Fruit fly (Drosophila melanogaster) whole organism, embryonic: ENCODE measurements around the gene CG33191.

ENCODE experiments used
- Ada2b ChIP-seq: fragments of 200-800 bp; sonication (Bioruptor generic); IDR thresholded peaks from 2 replicates; pipeline ENCODE4 v1.3.6; 2022; ENCODE audit warnings: missing biosample characterization, missing genetic modification characterization
- Blimp-1 ChIP-seq: fragments of 200-800 bp; sonication (Bioruptor generic); optimal IDR thresholded peaks from 3 replicates; lab custom pipeline; 2018; ENCODE audit warnings: missing biosample characterization, missing genetic modification characterization, mild to moderate bottlenecking, moderate library complexity, missing genetic modification reagents
- CG10147 ChIP-seq: fragments of 200-800 bp; sonication (Bioruptor generic); optimal IDR thresholded peaks from 2 replicates; lab custom pipeline; 2019; ENCODE audit warnings: missing biosample characterization, mild to moderate bottlenecking, missing genetic modification characterization, moderate library complexity
- CG10274 ChIP-seq: fragments of 200-800 bp; sonication (Bioruptor generic); optimal IDR thresholded peaks from 3 replicates; lab custom pipeline; 2017; ENCODE audit warnings: missing biosample characterization, mild to moderate bottlenecking, missing genetic modification characterization
- CG10366 ChIP-seq: fragments of 200-800 bp; sonication (Bioruptor generic); IDR thresholded peaks from 2 replicates; pipeline ENCODE4 v1.3.6; 2022; ENCODE audit warnings: missing biosample characterization, missing genetic modification characterization
- CG11093 ChIP-seq: fragments of 200-800 bp; sonication (Bioruptor generic); IDR thresholded peaks from 3 replicates; pipeline ENCODE4 v1.3.6; 2022; ENCODE audit warnings: missing biosample characterization, missing genetic modification characterization
- CG12071 ChIP-seq: fragments of 200-800 bp; sonication (Bioruptor generic); optimal IDR thresholded peaks from 3 replicates; lab custom pipeline; 2018; ENCODE audit warnings: missing biosample characterization, mild to moderate bottlenecking, missing genetic modification characterization
- CG13123 ChIP-seq: fragments of 200-800 bp; sonication (Bioruptor generic); optimal IDR thresholded peaks from 2 replicates; lab custom pipeline; 2016; ENCODE audit warnings: missing biosample characterization, missing genetic modification characterization
- CG15479 ChIP-seq: fragments of 200-800 bp; sonication (Bioruptor generic); optimal IDR thresholded peaks from 3 replicates; lab custom pipeline; 2019; ENCODE audit warnings: missing biosample characterization, mild to moderate bottlenecking, missing genetic modification characterization, moderate library complexity
- CG16863 ChIP-seq: fragments of 200-800 bp; sonication (Bioruptor generic); optimal IDR thresholded peaks from 3 replicates; lab custom pipeline; 2016; ENCODE audit warnings: missing biosample characterization, missing genetic modification characterization
- CG18476 ChIP-seq: fragments of 200-800 bp; sonication (Bioruptor generic); optimal IDR thresholded peaks from 2 replicates; lab custom pipeline; 2016; ENCODE audit warnings: missing biosample characterization, mild to moderate bottlenecking, missing genetic modification characterization
- CG2116 ChIP-seq: fragments of 200-800 bp; sonication (Bioruptor generic); optimal IDR thresholded peaks from 3 replicates; lab custom pipeline; 2018; ENCODE audit warnings: missing biosample characterization, mild to moderate bottlenecking, missing genetic modification characterization
- CG2199 ChIP-seq: fragments of 200-800 bp; sonication (Bioruptor generic); IDR thresholded peaks from 3 replicates; pipeline ENCODE4 v1.3.6; 2022; ENCODE audit warnings: missing biosample characterization, missing genetic modification characterization
- CG34376 ChIP-seq: fragments of 200-800 bp; sonication (Bioruptor generic); optimal IDR thresholded peaks from 2 replicates; lab custom pipeline; 2018; ENCODE audit warnings: missing biosample characterization, mild to moderate bottlenecking, missing genetic modification characterization
- CG3847 ChIP-seq: fragments of 200-800 bp; sonication (Bioruptor generic); IDR thresholded peaks from 2 replicates; pipeline ENCODE4 v1.3.6; 2022; ENCODE audit warnings: missing biosample characterization, missing genetic modification characterization
- CG6813 ChIP-seq: fragments of 200-800 bp; sonication (Bioruptor generic); optimal IDR thresholded peaks from 2 replicates; lab custom pipeline; 2017; ENCODE audit warnings: missing biosample characterization, missing genetic modification characterization, mild to moderate bottlenecking, moderate library complexity, missing genetic modification reagents
- CG7928 ChIP-seq: fragments of 200-800 bp; sonication (Bioruptor generic); optimal IDR thresholded peaks from 2 replicates; lab custom pipeline; 2017; ENCODE audit warnings: missing biosample characterization, mild to moderate bottlenecking, missing genetic modification characterization
- CG8089 ChIP-seq: fragments of 200-800 bp; sonication (Bioruptor generic); optimal IDR thresholded peaks from 3 replicates; lab custom pipeline; 2016; ENCODE audit warnings: missing biosample characterization, missing genetic modification characterization
- CG8359 ChIP-seq: fragments of 200-800 bp; sonication (Bioruptor generic); optimal IDR thresholded peaks from 2 replicates; lab custom pipeline; 2017; ENCODE audit warnings: missing biosample characterization, mild to moderate bottlenecking, missing genetic modification characterization, borderline replicate concordance
- CrebB ChIP-seq: fragments of 200-800 bp; sonication (Bioruptor generic); optimal IDR thresholded peaks from 3 replicates; lab custom pipeline; 2018; ENCODE audit warnings: missing biosample characterization, mild to moderate bottlenecking, missing genetic modification characterization
- D19A ChIP-seq: fragments of 200-800 bp; optimal IDR thresholded peaks from 3 replicates; lab custom pipeline; 2019; ENCODE audit warnings: missing biosample characterization, mild to moderate bottlenecking, missing genetic modification characterization, moderate library complexity
- Dad ChIP-seq: fragments of 200-800 bp; sonication (Bioruptor generic); optimal IDR thresholded peaks from 3 replicates; lab custom pipeline; 2016; ENCODE audit warnings: missing biosample characterization, missing genetic modification characterization
- Doc3 ChIP-seq: fragments of 200-800 bp; sonication (Bioruptor generic); IDR thresholded peaks from 3 replicates; pipeline ENCODE4 v1.3.6; 2022; ENCODE audit warnings: missing biosample characterization, missing genetic modification characterization; ENCODE audit not compliant: partially characterized antibody
- E2f2 ChIP-seq: fragments of 200-800 bp; sonication (Bioruptor generic); IDR thresholded peaks from 2 replicates; pipeline ENCODE4 v1.3.6; 2022; ENCODE audit warnings: missing biosample characterization, missing genetic modification characterization
- ERR ChIP-seq: fragments of 200-800 bp; sonication (Bioruptor generic); optimal IDR thresholded peaks from 2 replicates; lab custom pipeline; 2016; ENCODE audit warnings: missing biosample characterization, missing genetic modification characterization
- HLH54F ChIP-seq: fragments of 200-800 bp; sonication (Bioruptor generic); optimal IDR thresholded peaks from 3 replicates; lab custom pipeline; 2016; ENCODE audit warnings: missing biosample characterization, missing genetic modification characterization
- Hr51 ChIP-seq, 2 experiments: fragments of 200-800 bp; sonication (Bioruptor generic); optimal IDR thresholded peaks; 2 replicates in 1 of 2; 3 replicates in 1 of 2; lab custom pipeline; 2016 to 2018; ENCODE audit warnings: missing biosample characterization in 2 of 2, missing genetic modification characterization in 2 of 2, mild to moderate bottlenecking in 1 of 2, moderate library complexity in 1 of 2
- Lim3 ChIP-seq: fragments of 200-800 bp; sonication (Bioruptor generic); IDR thresholded peaks from 2 replicates; pipeline ENCODE4 v1.3.6; 2022; ENCODE audit warnings: missing biosample characterization, missing genetic modification characterization
- MBD-R2 ChIP-seq: fragments of 200-800 bp; sonication (Bioruptor generic); IDR thresholded peaks from 2 replicates; pipeline ENCODE4 v1.3.6; 2022; ENCODE audit warnings: missing biosample characterization, missing genetic modification characterization
- Meics ChIP-seq: fragments of 200-800 bp; sonication (Bioruptor generic); optimal IDR thresholded peaks from 2 replicates; lab custom pipeline; 2017; ENCODE audit warnings: missing biosample characterization, mild to moderate bottlenecking, missing genetic modification characterization
- Sry-δ ChIP-seq: fragments of 200-800 bp; sonication (Bioruptor generic); optimal IDR thresholded peaks from 2 replicates; lab custom pipeline; 2016; ENCODE audit warnings: missing biosample characterization, missing genetic modification characterization
- YL-1 ChIP-seq: fragments of 200-800 bp; sonication (Bioruptor generic); optimal IDR thresholded peaks from 3 replicates; lab custom pipeline; 2017; ENCODE audit warnings: missing biosample characterization, mild to moderate bottlenecking, missing genetic modification characterization
- chif ChIP-seq, 2 experiments: fragments of 200-800 bp; sonication (Bioruptor generic); optimal IDR thresholded peaks; 3 replicates each; lab custom pipeline; 2016; ENCODE audit warnings: missing biosample characterization in 2 of 2, missing genetic modification characterization in 2 of 2
- chn ChIP-seq: fragments of 200-800 bp; sonication (Bioruptor generic); optimal IDR thresholded peaks from 2 replicates; lab custom pipeline; 2016; ENCODE audit warnings: missing biosample characterization, missing genetic modification characterization
- corto ChIP-seq: fragments of 200-800 bp; sonication (Bioruptor generic); optimal IDR thresholded peaks from 2 replicates; lab custom pipeline; 2016; ENCODE audit warnings: missing biosample characterization, mild to moderate bottlenecking, missing genetic modification characterization, moderate library complexity
- ewg ChIP-seq: fragments of 200-800 bp; sonication (Bioruptor generic); optimal IDR thresholded peaks from 3 replicates; lab custom pipeline; 2017; ENCODE audit warnings: mild to moderate bottlenecking, missing biosample characterization, missing genetic modification reagents, missing genetic modification characterization
- jigr1 ChIP-seq: fragments of 200-800 bp; sonication (Bioruptor generic); IDR thresholded peaks from 3 replicates; pipeline ENCODE4 v1.3.6; 2022; ENCODE audit warnings: missing biosample characterization, missing genetic modification characterization
- jumu ChIP-seq: fragments of 200-800 bp; sonication (Bioruptor generic); optimal IDR thresholded peaks from 3 replicates; lab custom pipeline; 2016; ENCODE audit warnings: missing biosample characterization, missing genetic modification characterization
- lmd ChIP-seq: fragments of 200-800 bp; sonication (Bioruptor generic); IDR thresholded peaks from 2 replicates; pipeline ENCODE4 v1.3.6; 2022; ENCODE audit warnings: missing biosample characterization, missing genetic modification characterization
- maf-S ChIP-seq: fragments of 200-800 bp; sonication (Bioruptor generic); optimal IDR thresholded peaks from 2 replicates; lab custom pipeline; 2016; ENCODE audit warnings: missing biosample characterization, missing genetic modification characterization
- mam ChIP-seq: fragments of 200-800 bp; sonication (Bioruptor generic); optimal IDR thresholded peaks from 3 replicates; lab custom pipeline; 2016; ENCODE audit warnings: missing biosample characterization, missing genetic modification characterization
- nerfin-2 ChIP-seq: fragments of 200-800 bp; sonication (Bioruptor generic); IDR thresholded peaks from 2 replicates; pipeline ENCODE4 v1.3.6; 2022; ENCODE audit warnings: missing biosample characterization, missing genetic modification characterization; ENCODE audit not compliant: partially characterized antibody
- phol ChIP-seq: fragments of 200-800 bp; sonication (Bioruptor generic); optimal IDR thresholded peaks from 3 replicates; lab custom pipeline; 2018; ENCODE audit warnings: missing biosample characterization, mild to moderate bottlenecking, missing genetic modification characterization, moderate library complexity
- prd ChIP-seq, 3 experiments: fragments of >200 bp in 2 of 3; fragments of 200-800 bp in 1 of 3; sonication (Bioruptor generic) in 1 of 3; optimal IDR thresholded peaks in 2 of 3; IDR thresholded peaks in 1 of 3; 2 replicates in 2 of 3; 3 replicates in 1 of 3; pipeline versions ENCODE4 v1.3.6 to Lab custom; 2017 to 2022; ENCODE audit warnings: missing biosample characterization in 1 of 3, missing genetic modification characterization in 1 of 3
- sd ChIP-seq: fragments of 200-800 bp; sonication (Bioruptor generic); optimal IDR thresholded peaks from 3 replicates; lab custom pipeline; 2018; ENCODE audit warnings: missing biosample characterization, mild to moderate bottlenecking, missing genetic modification characterization, moderate library complexity
- sens ChIP-seq: fragments of 200-800 bp; sonication (Bioruptor generic); peaks from one replicate; lab custom pipeline; 2016; ENCODE audit warnings: missing biosample characterization, missing genetic modification characterization
- seq ChIP-seq: fragments of 200-800 bp; sonication (Bioruptor generic); IDR thresholded peaks from 2 replicates; pipeline ENCODE4 v1.3.6; 2022; ENCODE audit warnings: missing biosample characterization, missing genetic modification characterization
- ttk ChIP-seq: fragments of 200-800 bp; sonication (Bioruptor generic); IDR thresholded peaks from 2 replicates; pipeline ENCODE4 v2.1.2; 2022; ENCODE audit warnings: missing biosample characterization, missing genetic modification characterization
- vvl ChIP-seq: fragments of 200-800 bp; sonication (Bioruptor generic); IDR thresholded peaks from 2 replicates; pipeline ENCODE4 v1.3.6; 2022; ENCODE audit warnings: missing biosample characterization, missing genetic modification characterization
- zen ChIP-seq: fragments of 200-800 bp; sonication (Bioruptor generic); optimal IDR thresholded peaks from 3 replicates; lab custom pipeline; 2018; ENCODE audit warnings: missing biosample characterization, mild to moderate bottlenecking, missing genetic modification characterization, moderate library complexity

CG33191 gene

dm6 chr3R:8819551-8820057, 39.9 kb upstream of the CG33191 start (continued):
- TF ChIP-seq chif (GFP tag; optimal IDR thresholded peaks at IDR 0.05; lab: Kevin White, UChicago) (no peak), MBD-R2 (GFP tag; lab: Robert Waterston, UW) (peak; percentile 13; the same call in 1 of the 2 replicates), CG18476 (GFP tag; lab: Kevin White, UChicago) (peak; percentile 19), Blimp-1 (GFP tag; lab: Kevin White, UChicago) (no peak), D19A (tag; lab: Kevin White, UChicago) (no peak), CG2116 (no peak), chn (GFP tag; lab: Kevin White, UChicago) (no peak), CG3847 (peak; percentile 26; the same call in 1 of the 2 replicates), zen (tag; lab: Kevin White, UChicago) (peak; percentile 46), CG7928 (no peak), Doc3 (GFP tag; lab: Robert Waterston, UW) (no peak), seq (GFP tag; lab: Robert Waterston, UW) (peak; percentile 39; the same call in 1 of the 2 replicates), E2f2 (peak; percentile 19; the same call in 1 of the 2 replicates), CG11093 (GFP tag; lab: Robert Waterston, UW) (no peak), CG10274 (GFP tag; lab: Kevin White, UChicago) (peak; percentile 21), HLH54F (no peak), ERR (no peak), jigr1 (GFP tag; lab: Robert Waterston, UW) (no peak), CG10147 (GFP tag; lab: Kevin White, UChicago) (no peak), Hr51 (GFP tag; optimal IDR thresholded peaks at IDR 0.05; lab: Kevin White, UChicago) (peak in 1 of 2 experiments; percentile 27), CG8359 (GFP tag; lab: Kevin White, UChicago) (peak; percentile 47), ttk (no peak), Ada2b (GFP tag; lab: Robert Waterston, UW) (no peak), CG2199 (GFP tag; lab: Robert Waterston, UW) (peak; percentile 42; the same call in 2 of the 3 replicates), ewg (no peak), sens (GFP tag; lab: Kevin White, UChicago) (peak; percentile 90), CrebB (peak; percentile 72), lmd (GFP tag; lab: Robert Waterston, UW) (no peak), CG8089 (GFP tag; lab: Kevin White, UChicago) (no peak), CG15479 (GFP tag; lab: Kevin White, UChicago) (peak; percentile 83), CG34376 (GFP tag; lab: Kevin White, UChicago) (peak; percentile 48), sd (tag; lab: Kevin White, UChicago) (peak; percentile 66), Dad (GFP tag; lab: Kevin White, UChicago) (peak; percentile 36), jumu (GFP tag; lab: Kevin White, UChicago) (no peak), nerfin-2 (GFP tag; lab: Robert Waterston, UW) (no peak), YL-1 (no peak), CG6813 (GFP tag; lab: Kevin White, UChicago) (peak; percentile 7), vvl (GFP tag; lab: Robert Waterston, UW) (0 out of 2 replicates have a peak, but pooled peaks have one; percentile 45), maf-S (peak; percentile 28), Meics (GFP tag; lab: Kevin White, UChicago) (peak; percentile 24), CG12071 (peak; percentile 48), phol (tag; lab: Kevin White, UChicago) (no peak), CG10366 (no peak), corto (GFP tag; lab: Kevin White, UChicago) (no peak), prd (optimal IDR thresholded peaks at IDR 0.05; lab: Kevin White, UChicago) (no peak), prd (GFP tag; IDR thresholded peaks at IDR 0.05; lab: Robert Waterston, UW) (no peak; the same call in 2 of the 3 replicates), CG13123 (GFP tag; lab: Kevin White, UChicago) (no peak), Lim3 (GFP tag; lab: Robert Waterston, UW) (no peak), CG16863 (GFP tag; lab: Kevin White, UChicago) (peak; percentile 43), mam (peak; percentile 3), Sry-δ (GFP tag; lab: Kevin White, UChicago) (no peak)
